Fruit fly (Drosophila melanogaster) whole organism, embryonic: ENCODE results near the gene Trf4-1.
A peak's percentile ranks its signal among the peaks of the same experiment; 100 is the strongest.

Experiments
- Antp ChIP-seq: fragments of 200-800 bp; sonication (Bioruptor generic); optimal IDR thresholded peaks from 3 replicates; lab custom pipeline; 2016; ENCODE audit warnings: missing biosample characterization, missing genetic modification characterization
- Atf-2 ChIP-seq: fragments of 200-800 bp; sonication (Bioruptor generic); optimal IDR thresholded peaks from 2 replicates; lab custom pipeline; 2016; ENCODE audit warnings: missing biosample characterization, missing genetic modification characterization
- Atf6 ChIP-seq: fragments of 200-800 bp; sonication (Bioruptor generic); IDR thresholded peaks from 2 replicates; pipeline ENCODE4 v1.3.6; 2022; ENCODE audit warnings: missing biosample characterization, missing genetic modification characterization
- CG10321 ChIP-seq: fragments of 200-800 bp; sonication (Bioruptor generic); IDR thresholded peaks from 2 replicates; pipeline ENCODE4 v1.3.6; 2022; ENCODE audit warnings: missing biosample characterization, missing genetic modification characterization
- CG11560 ChIP-seq: fragments of 200-800 bp; sonication (Bioruptor generic); IDR thresholded peaks from 3 replicates; pipeline ENCODE4 v1.3.6; 2022; ENCODE audit warnings: missing biosample characterization, missing genetic modification characterization
- CG12071 ChIP-seq: fragments of 200-800 bp; sonication (Bioruptor generic); optimal IDR thresholded peaks from 3 replicates; lab custom pipeline; 2018; ENCODE audit warnings: missing biosample characterization, mild to moderate bottlenecking, missing genetic modification characterization
- CG1647 ChIP-seq: fragments of 200-800 bp; sonication (Bioruptor generic); optimal IDR thresholded peaks from 3 replicates; lab custom pipeline; 2016; ENCODE audit warnings: missing biosample characterization, missing genetic modification characterization
- CG16863 ChIP-seq: fragments of 200-800 bp; sonication (Bioruptor generic); optimal IDR thresholded peaks from 3 replicates; lab custom pipeline; 2016; ENCODE audit warnings: missing biosample characterization, missing genetic modification characterization
- CG17361 ChIP-seq: fragments of 200-800 bp; sonication (Bioruptor generic); IDR thresholded peaks from 3 replicates; pipeline ENCODE4 v1.3.6; 2022; ENCODE audit warnings: missing biosample characterization, missing genetic modification characterization
- CG2116 ChIP-seq: fragments of 200-800 bp; sonication (Bioruptor generic); optimal IDR thresholded peaks from 3 replicates; lab custom pipeline; 2018; ENCODE audit warnings: missing biosample characterization, mild to moderate bottlenecking, missing genetic modification characterization
- CG4820 ChIP-seq: fragments of 200-800 bp; sonication (Bioruptor generic); optimal IDR thresholded peaks from 3 replicates; lab custom pipeline; 2016; ENCODE audit warnings: missing biosample characterization, missing genetic modification characterization
- CG4854 ChIP-seq: fragments of 200-800 bp; sonication (Bioruptor generic); optimal IDR thresholded peaks from 2 replicates; lab custom pipeline; 2016; ENCODE audit warnings: missing biosample characterization, missing genetic modification characterization, inconsistent platforms
- CG6254 ChIP-seq: fragments of 200-800 bp; sonication (Bioruptor generic); optimal IDR thresholded peaks from 3 replicates; lab custom pipeline; 2017; ENCODE audit warnings: mild to moderate bottlenecking, missing biosample characterization, missing genetic modification reagents, missing genetic modification characterization
- CG6689 ChIP-seq: fragments of 200-800 bp; sonication (Bioruptor generic); IDR thresholded peaks from 2 replicates; pipeline ENCODE4 v1.3.6; 2022; ENCODE audit warnings: missing biosample characterization, missing genetic modification characterization
- CG7786 ChIP-seq: fragments of 200-800 bp; sonication (Bioruptor generic); optimal IDR thresholded peaks from 2 replicates; lab custom pipeline; 2016; ENCODE audit warnings: missing biosample characterization, missing genetic modification characterization
- CG8290 ChIP-seq, 3 experiments: fragments of 200-800 bp; sonication (Bioruptor generic); optimal IDR thresholded peaks; 2 replicates each; lab custom pipeline; 2016 to 2019; ENCODE audit warnings: missing biosample characterization in 3 of 3, missing genetic modification characterization in 3 of 3, mild to moderate bottlenecking in 2 of 3, moderate library complexity in 1 of 3
- CG8944 ChIP-seq: fragments of 200-800 bp; sonication (Bioruptor generic); optimal IDR thresholded peaks from 3 replicates; lab custom pipeline; 2016; ENCODE audit warnings: missing biosample characterization, missing genetic modification characterization
- CG9609 ChIP-seq: fragments of 200-800 bp; sonication (Bioruptor generic); optimal IDR thresholded peaks from 3 replicates; lab custom pipeline; 2016; ENCODE audit warnings: missing biosample characterization, missing genetic modification characterization
- CrebB ChIP-seq: fragments of 200-800 bp; sonication (Bioruptor generic); optimal IDR thresholded peaks from 3 replicates; lab custom pipeline; 2018; ENCODE audit warnings: missing biosample characterization, mild to moderate bottlenecking, missing genetic modification characterization
- Dbx ChIP-seq: fragments of 200-800 bp; sonication (Bioruptor generic); IDR thresholded peaks from 3 replicates; pipeline ENCODE4 v1.3.6; 2022; ENCODE audit warnings: missing biosample characterization, missing genetic modification characterization
- Drgx ChIP-seq: fragments of 200-800 bp; sonication (Bioruptor generic); IDR thresholded peaks from 2 replicates; pipeline ENCODE4 v1.3.6; 2022; ENCODE audit warnings: missing biosample characterization, missing genetic modification characterization
- ERR ChIP-seq: fragments of 200-800 bp; sonication (Bioruptor generic); optimal IDR thresholded peaks from 2 replicates; lab custom pipeline; 2016; ENCODE audit warnings: missing biosample characterization, missing genetic modification characterization
- GATAe ChIP-seq: fragments of 200-800 bp; sonication (Bioruptor generic); conservative IDR thresholded peaks from 2 replicates; pipeline ENCODE4 v1.3.6; 2022; ENCODE audit warnings: missing biosample characterization, missing genetic modification characterization
- Hr39 ChIP-seq: fragments of >200 bp; optimal IDR thresholded peaks from 2 replicates; lab custom pipeline; 2017
- Mad ChIP-seq: fragments of 200-800 bp; sonication (Bioruptor generic); optimal IDR thresholded peaks from 2 replicates; lab custom pipeline; 2016; ENCODE audit warnings: missing biosample characterization, missing genetic modification characterization
- Myb ChIP-seq: fragments of 200-800 bp; sonication (Bioruptor generic); optimal IDR thresholded peaks from 2 replicates; lab custom pipeline; 2016; ENCODE audit warnings: missing biosample characterization, missing genetic modification characterization
- NC2α ChIP-seq: fragments of 200-800 bp; sonication (Bioruptor generic); optimal IDR thresholded peaks from 2 replicates; lab custom pipeline; 2016; ENCODE audit warnings: missing biosample characterization, missing genetic modification characterization
- PHDP ChIP-seq: fragments of 200-800 bp; sonication (Bioruptor generic); optimal IDR thresholded peaks from 3 replicates; lab custom pipeline; 2018; ENCODE audit warnings: missing biosample characterization, mild to moderate bottlenecking, missing genetic modification characterization, moderate library complexity
- Rfx ChIP-seq: fragments of 200-800 bp; sonication (Bioruptor generic); IDR thresholded peaks from 2 replicates; pipeline ENCODE4 v1.3.6; 2022; ENCODE audit warnings: missing biosample characterization, missing genetic modification characterization
- Rx ChIP-seq: fragments of 200-800 bp; sonication (Bioruptor generic); IDR thresholded peaks from 2 replicates; pipeline ENCODE4 v1.3.6; 2022; ENCODE audit warnings: missing biosample characterization, missing genetic modification characterization
- Xrp1 ChIP-seq: fragments of 200-800 bp; sonication (Bioruptor generic); IDR thresholded peaks from 2 replicates; pipeline ENCODE4 v1.3.6; 2022; ENCODE audit warnings: missing biosample characterization, missing genetic modification characterization
- aop ChIP-seq: fragments of 200-800 bp; sonication (Bioruptor generic); IDR thresholded peaks from 2 replicates; pipeline ENCODE4 v1.3.6; 2022; ENCODE audit warnings: missing biosample characterization, missing genetic modification characterization
- chif ChIP-seq, 2 experiments: fragments of 200-800 bp; sonication (Bioruptor generic); optimal IDR thresholded peaks; 3 replicates each; lab custom pipeline; 2016; ENCODE audit warnings: missing biosample characterization in 2 of 2, missing genetic modification characterization in 2 of 2
- crc ChIP-seq: fragments of 200-800 bp; sonication (Bioruptor generic); optimal IDR thresholded peaks from 2 replicates; lab custom pipeline; 2016; ENCODE audit warnings: missing biosample characterization, missing genetic modification characterization
- croc ChIP-seq: fragments of 200-800 bp; sonication (Bioruptor generic); conservative IDR thresholded peaks from 3 replicates; pipeline ENCODE4 v1.3.6; 2022; ENCODE audit warnings: missing biosample characterization, missing genetic modification characterization
- dati ChIP-seq: fragments of 200-800 bp; sonication (Bioruptor generic); IDR thresholded peaks from 2 replicates; pipeline ENCODE4 v1.3.6; 2022; ENCODE audit warnings: missing biosample characterization, missing genetic modification characterization
- gem ChIP-seq: fragments of 200-800 bp; sonication (Bioruptor generic); optimal IDR thresholded peaks from 2 replicates; lab custom pipeline; 2019; ENCODE audit warnings: missing biosample characterization, mild to moderate bottlenecking, missing genetic modification characterization, moderate library complexity
- grau ChIP-seq: fragments of 200-800 bp; optimal IDR thresholded peaks from 3 replicates; lab custom pipeline; 2019; ENCODE audit warnings: missing biosample characterization, mild to moderate bottlenecking, missing genetic modification characterization, moderate library complexity
- hb ChIP-seq: fragments of 200-800 bp; sonication (Bioruptor generic); IDR thresholded peaks from 3 replicates; pipeline ENCODE4 v1.3.6; 2022; ENCODE audit warnings: missing biosample characterization, missing genetic modification characterization; ENCODE audit not compliant: partially characterized antibody
- hkb ChIP-seq, 2 experiments: fragments of 200-800 bp in 1 of 2; fragments of >200 bp in 1 of 2; sonication (Bioruptor generic) in 1 of 2; IDR thresholded peaks in 1 of 2; optimal IDR thresholded peaks in 1 of 2; 2 replicates each; pipeline versions ENCODE4 v1.3.6 to Lab custom; 2017 to 2022; ENCODE audit warnings: missing biosample characterization in 1 of 2, missing genetic modification characterization in 1 of 2
- hth ChIP-seq: fragments of >200 bp; optimal IDR thresholded peaks from 2 replicates; lab custom pipeline; 2017; ENCODE audit warnings: inconsistent platforms
- jigr1 ChIP-seq: fragments of 200-800 bp; sonication (Bioruptor generic); IDR thresholded peaks from 3 replicates; pipeline ENCODE4 v1.3.6; 2022; ENCODE audit warnings: missing biosample characterization, missing genetic modification characterization
- lab ChIP-seq: fragments of 200-800 bp; sonication (Bioruptor generic); optimal IDR thresholded peaks from 3 replicates; lab custom pipeline; 2017; ENCODE audit warnings: missing biosample characterization, missing genetic modification characterization, mild to moderate bottlenecking, moderate library complexity, missing genetic modification reagents
- lmd ChIP-seq: fragments of 200-800 bp; sonication (Bioruptor generic); IDR thresholded peaks from 2 replicates; pipeline ENCODE4 v1.3.6; 2022; ENCODE audit warnings: missing biosample characterization, missing genetic modification characterization
- nau ChIP-seq: fragments of 200-800 bp; sonication (Bioruptor generic); optimal IDR thresholded peaks from 3 replicates; lab custom pipeline; 2017; ENCODE audit warnings: missing biosample characterization, mild to moderate bottlenecking, missing genetic modification characterization, missing genetic modification reagents
- oc ChIP-seq: fragments of 200-800 bp; sonication (Bioruptor generic); optimal IDR thresholded peaks from 2 replicates; lab custom pipeline; 2018; ENCODE audit warnings: missing biosample characterization, mild to moderate bottlenecking, missing genetic modification characterization, moderate library complexity
- phol ChIP-seq: fragments of 200-800 bp; sonication (Bioruptor generic); optimal IDR thresholded peaks from 3 replicates; lab custom pipeline; 2018; ENCODE audit warnings: missing biosample characterization, mild to moderate bottlenecking, missing genetic modification characterization, moderate library complexity
- sisA ChIP-seq: fragments of 200-800 bp; sonication (Bioruptor generic); IDR thresholded peaks from 2 replicates; pipeline ENCODE4 v1.3.6; 2022; ENCODE audit warnings: missing biosample characterization, missing genetic modification characterization
- ssp ChIP-seq: fragments of 200-800 bp; sonication (Bioruptor generic); IDR thresholded peaks from 2 replicates; pipeline ENCODE4 v1.3.6; 2022; ENCODE audit warnings: missing biosample characterization, missing genetic modification characterization
- tna ChIP-seq: fragments of 200-800 bp; sonication (Bioruptor generic); IDR thresholded peaks from 2 replicates; pipeline ENCODE4 v1.3.6; 2022; ENCODE audit warnings: missing biosample characterization, missing genetic modification characterization; ENCODE audit not compliant: partially characterized antibody
- wor ChIP-seq: fragments of 200-800 bp; sonication (Bioruptor generic); IDR thresholded peaks from 2 replicates; pipeline ENCODE4 v1.3.6; 2022; ENCODE audit warnings: missing biosample characterization, missing genetic modification characterization
- z ChIP-seq: fragments of 200-800 bp; sonication (Bioruptor generic); IDR thresholded peaks from 3 replicates; pipeline ENCODE4 v1.3.6; 2022; ENCODE audit warnings: missing biosample characterization, missing genetic modification characterization

The Trf4-1 gene

DNA sequence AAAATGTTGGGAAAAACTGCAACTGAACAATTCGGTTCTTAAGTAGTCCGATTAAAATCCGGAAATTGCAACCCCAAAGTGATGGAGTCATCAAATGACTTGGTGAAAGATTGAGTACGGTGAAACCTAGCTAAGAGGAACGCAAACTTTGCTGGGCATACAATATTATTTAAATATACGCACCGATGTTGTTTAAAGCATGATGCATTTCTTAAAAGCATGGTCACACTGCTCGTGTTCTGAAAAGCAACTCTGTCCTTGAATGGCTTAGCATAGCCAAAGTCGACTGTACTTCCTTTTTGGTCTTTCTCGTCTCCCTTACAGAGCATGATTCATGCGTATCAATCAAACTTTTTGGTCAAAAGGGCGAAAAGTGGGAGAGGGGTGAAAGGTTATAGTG is 23.5 kb upstream of the Trf4-1 start (continued):
- TF ChIP-seq Rx (GFP tag; lab: Robert Waterston, UW) (no peak), Dbx (GFP tag; lab: Robert Waterston, UW) (no peak), crc (GFP tag; lab: Kevin White, UChicago) (peak; percentile 4), CG4854 (GFP tag; lab: Kevin White, UChicago) (no peak), Antp (peak; percentile 29), CG17361 (GFP tag; lab: Robert Waterston, UW) (no peak), CG10321 (GFP tag; lab: Robert Waterston, UW) (no peak), CrebB (no peak), Atf-2 (GFP tag; lab: Kevin White, UChicago) (no peak), sisA (GFP tag; lab: Robert Waterston, UW) (peak; percentile 58), wor (GFP tag; lab: Robert Waterston, UW) (peak; percentile 13; the same call in 1 of the 2 replicates), CG4820 (GFP tag; lab: Kevin White, UChicago) (no peak), lmd (GFP tag; lab: Robert Waterston, UW) (peak; percentile 52; the same call in 1 of the 2 replicates), CG2116 (no peak), phol (tag; lab: Kevin White, UChicago) (peak; percentile 1), PHDP (peak; percentile 25), CG6254 (GFP tag; lab: Kevin White, UChicago) (no peak), Myb (peak; percentile 9), Xrp1 (peak; percentile 61; the same call in 1 of the 2 replicates), ssp (GFP tag; lab: Robert Waterston, UW) (no peak), ERR (GFP tag; lab: Kevin White, UChicago) (no peak), CG12071 (peak; percentile 8), Drgx (no peak), tna (GFP tag; lab: Robert Waterston, UW) (no peak), oc (no peak), CG8944 (GFP tag; lab: Kevin White, UChicago) (no peak), Mad (GFP tag; lab: Kevin White, UChicago) (no peak), CG9609 (GFP tag; lab: Kevin White, UChicago) (no peak), nau (no peak), Hr39 (lab: Kevin White, UChicago) (no peak), NC2α (GFP tag; lab: Kevin White, UChicago) (no peak), jigr1 (no peak), lab (GFP tag; lab: Kevin White, UChicago) (peak; percentile 56), gem (peak; percentile 43), z (no peak), CG16863 (GFP tag; lab: Kevin White, UChicago) (no peak), CG1647 (GFP tag; lab: Kevin White, UChicago) (no peak), hkb (optimal IDR thresholded peaks at IDR 0.05; lab: Kevin White, UChicago) (no peak), hkb (GFP tag; IDR thresholded peaks at IDR 0.05; lab: Robert Waterston, UW) (peak; percentile 58; the same call in 1 of the 2 replicates), Atf6 (GFP tag; lab: Robert Waterston, UW) (peak; percentile 50; the same call in 1 of the 2 replicates), aop (no peak), CG8290 (GFP tag; optimal IDR thresholded peaks at IDR 0.05; lab: Kevin White, UChicago) (no peak), CG8290 (tag; optimal IDR thresholded peaks at IDR 0.05; lab: Kevin White, UChicago) (peak in 1 of 2 experiments; percentile 45), grau (tag; lab: Kevin White, UChicago) (peak; percentile 80), chif (GFP tag; optimal IDR thresholded peaks at IDR 0.05; lab: Kevin White, UChicago) (no peak), CG7786 (no peak), CG11560 (tag; lab: Robert Waterston, UW) (no peak), CG6689 (GFP tag; lab: Robert Waterston, UW) (peak; percentile 43; the same call in 1 of the 2 replicates), hth (lab: Kevin White, UChicago) (no peak), hb (no peak), dati (GFP tag; lab: Robert Waterston, UW) (no peak), croc (GFP tag; lab: Robert Waterston, UW) (no peak), GATAe (no peak), Rfx (GFP tag; lab: Robert Waterston, UW) (peak; percentile 59)
